Worm (Caenorhabditis elegans): ENCODE measurements around the gene vab-15.
A peak's percentile ranks its signal among the peaks of the same experiment; 100 is the strongest.

The vab-15 gene

ce11 chrX:9869522-9869921 lies 22.4 kb downstream of the vab-15 start, which contains the start of gene R07B1.13:
Gene R07B1.13, plus strand, starts transcription at chrX:9869822.
- TF ChIP-seq ceh-91 (GFP tag; IDR thresholded peaks at IDR 0.05) (no peak), ZK185.1 (tag; optimal IDR thresholded peaks at IDR 0.05; ENCODE audit: poor library complexity, severe bottlenecking) (no peak), F49E8.2 (tag; optimal IDR thresholded peaks at IDR 0.05; ENCODE audit: insufficient read depth) (no peak)

DNA sequence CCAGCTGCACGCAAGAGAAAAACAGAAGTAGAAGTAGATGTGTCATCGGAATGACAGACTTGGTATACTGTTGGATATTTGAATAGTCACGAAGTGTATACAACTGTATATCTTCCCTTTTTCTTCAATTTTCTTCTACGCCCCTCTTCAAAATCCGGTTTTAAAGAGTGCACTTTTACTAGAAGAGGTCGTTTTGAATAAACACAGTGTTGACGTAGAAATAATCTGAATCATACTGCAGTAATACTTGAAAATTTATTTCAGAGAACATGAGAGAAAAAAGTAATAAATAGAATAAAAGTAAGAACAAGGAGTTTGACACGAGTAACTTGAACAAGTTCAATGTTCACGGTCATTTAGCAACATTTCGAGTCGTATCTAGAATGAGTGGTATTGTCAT lies 25.5 kb downstream of the vab-15 start, which contains the start of gene R07B1.8:
TSS of gene R07B1.8 (minus strand) at position 101 of the 400 bp plus-strand sequence.
- TF ChIP-seq ztf-28 (GFP tag; IDR thresholded peaks at IDR 0.05): no peak

ce11 chrX:9877117-9877516 lies 30.0 kb downstream of the vab-15 start, which contains the start of gene R07B1.9:
Gene R07B1.9, plus strand, starts transcription at chrX:9877417.
- no peak for TF ChIP-seq K11D2.4 (GFP tag; IDR thresholded peaks at IDR 0.05)
- no peak for TF ChIP-seq fkh-3 (tag; optimal IDR thresholded peaks at IDR 0.05)
- TF ChIP-seq T26A5.8 (tag; optimal IDR thresholded peaks at IDR 0.05): no peak

- TF ChIP-seq attf-3 (GFP tag; conservative IDR thresholded peaks at IDR 0.05) (no peak), lir-1 (GFP tag; conservative IDR thresholded peaks at IDR 0.05) (no peak), F57C9.4 (tag; optimal IDR thresholded peaks at IDR 0.05) (no peak), rpc-1 (optimal IDR thresholded peaks at IDR 0.05) (no peak), rpc-1 (tag; optimal IDR thresholded peaks at IDR 0.05) (no peak), lin-54 (GFP tag; optimal IDR thresholded peaks at IDR 0.05) (no peak), nfyb-1 (GFP tag; IDR thresholded peaks at IDR 0.05) (no peak), bed-2 (GFP tag; IDR thresholded peaks at IDR 0.05) (no peak), ztf-22 (GFP tag; optimal IDR thresholded peaks at IDR 0.05) (no peak), egrh-3 (GFP tag; IDR thresholded peaks at IDR 0.05) (no peak), snpc-4 (GFP tag; optimal IDR thresholded peaks at IDR 0.05) (no peak), snpc-4 (tag; optimal IDR thresholded peaks at IDR 0.05) (no peak), ztf-3 (GFP tag; optimal IDR thresholded peaks at IDR 0.05) (no peak), madf-3 (GFP tag; IDR thresholded peaks at IDR 0.05) (no peak), lin-35 (GFP tag; optimal IDR thresholded peaks at IDR 0.05) (no peak), Y53F4B.3 (GFP tag; IDR thresholded peaks at IDR 0.05) (no peak), mel-28 (tag; optimal IDR thresholded peaks at IDR 0.05; ENCODE audit: borderline replicate concordance) (no peak), pbrm-1 (GFP tag; IDR thresholded peaks at IDR 0.05) (no peak), lin-26 (GFP tag; IDR thresholded peaks at IDR 0.05) (no peak), nfya-1 (tag; optimal IDR thresholded peaks at IDR 0.05; ENCODE audit: borderline replicate concordance, insufficient read depth) (no peak), rec-8 (tag; optimal IDR thresholded peaks at IDR 0.05) (no peak)
Observed at ce11 chrX:9882112-9882511, 35.0 kb downstream of the vab-15 start, which contains the start of gene glo-1. Gene glo-1, minus strand, starts transcription at chrX:9882212.

- peak; percentile 68 for TF ChIP-seq nhr-80 (tag; optimal IDR thresholded peaks at IDR 0.05)
- TF ChIP-seq hmg-1.2 (GFP tag; IDR thresholded peaks at IDR 0.05): no peak
Observed at ce11 chrX:9882572-9882971, 35.5 kb downstream of the vab-15 start.

- TF ChIP-seq Y95B8A.8 (GFP tag; IDR thresholded peaks at IDR 0.05) (0 out of 2 replicates have a peak, but pooled peaks have one; percentile 10), repo-1 (tag; optimal IDR thresholded peaks at IDR 0.05) (no peak), ztf-26 (tag; optimal IDR thresholded peaks at IDR 0.05) (no peak), D2030.7 (GFP tag; IDR thresholded peaks at IDR 0.05) (peak; percentile 60), bed-1 (GFP tag; IDR thresholded peaks at IDR 0.05) (no peak), atf-7 (tag; optimal IDR thresholded peaks at IDR 0.05) (no peak), mcd-1 (GFP tag; IDR thresholded peaks at IDR 0.05) (no peak), nhr-90 (tag; optimal IDR thresholded peaks at IDR 0.05) (no peak), lsy-27 (tag; optimal IDR thresholded peaks at IDR 0.05; ENCODE audit: borderline replicate concordance, insufficient read depth) (no peak), F55B11.4 (tag; optimal IDR thresholded peaks at IDR 0.05; ENCODE audit: borderline replicate concordance, insufficient read depth) (no peak), rcor-1 (GFP tag; IDR thresholded peaks at IDR 0.05) (no peak), rec-8 (tag; optimal IDR thresholded peaks at IDR 0.05) (no peak), F37B4.10 (GFP tag; IDR thresholded peaks at IDR 0.05) (no peak)
Observed at ce11 chrX:9883837-9884324, 36.8 kb downstream of the vab-15 start, which contains the start of gene mrp-4. Gene mrp-4, plus strand, starts transcription at chrX:9884274.

Data from whole organism, young adult.